Worm (Caenorhabditis elegans): ENCODE data around the gene cchl-1.

ce11 chrII:11246506-11246905, 10.3 kb upstream of the cchl-1 start:
- TF ChIP-seq nhr-237 (tag; optimal IDR thresholded peaks at IDR 0.05) (no peak), mep-1 (tag; optimal IDR thresholded peaks at IDR 0.05) (no peak), tbx-8 (GFP tag; optimal IDR thresholded peaks at IDR 0.05) (no peak), pha-4 (tag; optimal IDR thresholded peaks at IDR 0.05) (no peak), lsy-2 (tag; optimal IDR thresholded peaks at IDR 0.05) (no peak), blmp-1 (tag; optimal IDR thresholded peaks at IDR 0.05) (peak; percentile 73), flh-1 (GFP tag; optimal IDR thresholded peaks at IDR 0.05) (no peak), nhr-28 (tag; optimal IDR thresholded peaks at IDR 0.05) (no peak)

All from whole organism, mixed stage, embryonic.